Worm (Caenorhabditis elegans): ENCODE data around the gene nhr-41.

The nhr-41 gene

ce11 chrIV:1391446-1391845 is 5.4 kb downstream of the nhr-41 start:
- TF ChIP-seq T23F11.4 (GFP tag; optimal IDR thresholded peaks at IDR 0.05): no peak
- TF ChIP-seq ceh-14 (tag; optimal IDR thresholded peaks at IDR 0.05): no peak
- no peak for TF ChIP-seq ama-1 (optimal IDR thresholded peaks at IDR 0.05)
- no peak for TF ChIP-seq pros-1 (tag; optimal IDR thresholded peaks at IDR 0.05)
- TF ChIP-seq pax-1 (tag; optimal IDR thresholded peaks at IDR 0.05): no peak
- TF ChIP-seq pat-9 (tag; optimal IDR thresholded peaks at IDR 0.05): no peak
- no peak for TF ChIP-seq eyg-1 (tag; optimal IDR thresholded peaks at IDR 0.05)
- TF ChIP-seq C08G9.2 (tag; optimal IDR thresholded peaks at IDR 0.05): no peak
- TF ChIP-seq elt-2 (tag; optimal IDR thresholded peaks at IDR 0.05): no peak
- TF ChIP-seq ceh-34 (tag; optimal IDR thresholded peaks at IDR 0.05): no peak
- TF ChIP-seq nfya-1 (tag; optimal IDR thresholded peaks at IDR 0.05): no peak
- no peak for TF ChIP-seq pqm-1 (tag; optimal IDR thresholded peaks at IDR 0.05)
- no peak for TF ChIP-seq tbx-2 (tag; optimal IDR thresholded peaks at IDR 0.05)
- no peak for TF ChIP-seq hlh-6 (tag; optimal IDR thresholded peaks at IDR 0.05)

ce11 chrIV:1394077-1394476 is 8.1 kb downstream of the nhr-41 start:
- TF ChIP-seq Y22D7AL.16 (tag; optimal IDR thresholded peaks at IDR 0.05): no peak
- no peak for TF ChIP-seq ztf-16 (tag; optimal IDR thresholded peaks at IDR 0.05)
- TF ChIP-seq pros-1 (tag; optimal IDR thresholded peaks at IDR 0.05): no peak
- no peak for TF ChIP-seq npax-4 (tag; optimal IDR thresholded peaks at IDR 0.05)
- no peak for TF ChIP-seq dve-1 (tag; optimal IDR thresholded peaks at IDR 0.05)
- TF ChIP-seq fkh-10 (GFP tag; optimal IDR thresholded peaks at IDR 0.05): no peak
- TF ChIP-seq ceh-45 (GFP tag; IDR thresholded peaks at IDR 0.05): no peak
- TF ChIP-seq ceh-30 (tag; optimal IDR thresholded peaks at IDR 0.05): no peak
- TF ChIP-seq T23F11.4 (GFP tag; optimal IDR thresholded peaks at IDR 0.05): no peak

- TF ChIP-seq tbx-7 (tag; optimal IDR thresholded peaks at IDR 0.05) (no peak), lin-11 (tag; optimal IDR thresholded peaks at IDR 0.05) (no peak), zip-5 (tag; optimal IDR thresholded peaks at IDR 0.05) (no peak), K02D7.2 (tag; optimal IDR thresholded peaks at IDR 0.05) (no peak), C38D4.7 (GFP tag; optimal IDR thresholded peaks at IDR 0.05) (no peak), odd-2 (tag; optimal IDR thresholded peaks at IDR 0.05) (no peak), ref-2 (tag; optimal IDR thresholded peaks at IDR 0.05) (no peak), nfya-1 (tag; optimal IDR thresholded peaks at IDR 0.05) (no peak), T23F11.4 (GFP tag; optimal IDR thresholded peaks at IDR 0.05) (no peak), syd-9 (tag; optimal IDR thresholded peaks at IDR 0.05) (no peak), hlh-30 (tag; optimal IDR thresholded peaks at IDR 0.05; ENCODE audit: insufficient read depth) (no peak), fkh-6 (tag; optimal IDR thresholded peaks at IDR 0.05) (no peak), C08G9.2 (tag; optimal IDR thresholded peaks at IDR 0.05) (no peak), ahr-1 (tag; optimal IDR thresholded peaks at IDR 0.05) (no peak), tbx-2 (tag; optimal IDR thresholded peaks at IDR 0.05) (no peak), ceh-31 (tag; optimal IDR thresholded peaks at IDR 0.05) (no peak), unc-55 (GFP tag; optimal IDR thresholded peaks at IDR 0.05) (no peak), unc-42 (tag; optimal IDR thresholded peaks at IDR 0.05) (no peak)
Observed at ce11 chrIV:1397895-1398294, 11.9 kb downstream of the nhr-41 start.

ce11 chrIV:1400016-1400415 is 14.0 kb downstream of the nhr-41 start:
- TF ChIP-seq ref-2 (tag; optimal IDR thresholded peaks at IDR 0.05) (no peak), Y22D7AL.16 (tag; optimal IDR thresholded peaks at IDR 0.05) (no peak), ceh-48 (tag; optimal IDR thresholded peaks at IDR 0.05) (peak; percentile 22), nfya-1 (tag; optimal IDR thresholded peaks at IDR 0.05) (no peak), ceh-14 (tag; optimal IDR thresholded peaks at IDR 0.05) (no peak), sox-2 (GFP tag; IDR thresholded peaks at IDR 0.05) (no peak)

Measured in whole organism, late embryonic.